Fruit fly (Drosophila melanogaster): ENCODE measurements around the gene CG5355.

DNA sequence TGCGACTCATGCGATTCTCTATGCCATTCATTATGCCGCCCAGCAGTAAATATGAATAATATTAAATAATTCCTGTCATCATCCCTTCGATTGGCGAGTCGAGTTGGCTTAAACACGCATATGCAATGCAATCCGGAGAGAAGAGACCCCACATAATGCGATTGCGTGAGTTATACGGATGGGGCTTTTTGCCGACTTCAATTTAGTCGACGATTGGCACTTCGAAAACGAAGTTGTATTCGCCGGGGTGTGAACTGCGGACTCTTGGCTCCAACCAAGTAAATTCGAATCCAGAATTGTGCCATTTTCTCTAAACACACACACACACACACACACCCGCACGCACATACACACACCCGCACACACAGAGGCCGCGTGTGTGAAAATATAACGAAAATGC lies 37.0 kb downstream of the CG5355 start:
- TF ChIP-seq CTCF (optimal IDR thresholded peaks at IDR 0.05) (no peak), CG8478 (optimal IDR thresholded peaks at IDR 0.05) (no peak)

All from S2 (cell line).